Worm (Caenorhabditis elegans) whole organism, young adult: ENCODE results near the gene F08D12.2.

Source experiments
- B0019.2 ChIP-seq: fragments of 200-800 bp; sonication (Bioruptor generic); conservative IDR thresholded peaks from 2 replicates; pipeline ENCODE4 v1.3.6; 2022; ENCODE audit warnings: missing genetic modification reagents, missing genetic modification characterization, missing compliant biosample characterization
- lin-40 ChIP-seq: sonication (generic microtip); optimal IDR thresholded peaks from 2 replicates; lab custom pipeline; 2016; ENCODE audit warnings: missing genetic modification characterization, mild to moderate bottlenecking, missing compliant biosample characterization, missing genotype, missing genetic modification reagents

DNA sequence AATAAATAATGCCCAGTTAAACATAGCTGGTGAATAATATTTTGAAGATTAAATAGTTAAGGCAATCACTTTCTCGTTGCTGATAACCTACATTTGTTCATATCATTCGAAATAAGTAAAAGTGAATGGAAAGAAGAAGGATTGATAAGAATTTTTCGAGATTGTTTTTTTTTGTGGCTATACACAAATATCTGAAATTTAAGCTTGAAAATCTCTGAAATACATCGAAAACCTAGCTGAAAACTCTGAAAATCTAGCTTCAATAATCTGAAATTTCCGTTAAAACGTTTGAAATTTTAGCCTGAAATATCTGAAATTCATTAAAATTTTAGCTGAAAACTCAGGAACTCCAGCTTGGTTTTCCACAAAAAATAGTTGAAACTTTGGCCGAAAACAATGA, 41.8 kb upstream of the F08D12.2 start, which contains the start of gene T05A8.6:
- no peak for TF ChIP-seq lin-40 (tag; lab: Kevin White, UChicago)
- TF ChIP-seq B0019.2, result no peak
